Worm (Caenorhabditis elegans): ENCODE results near the gene Y53F4B.36.

Gene Y53F4B.36

ce11 chrII:15174915-15175548 lies 711 bp upstream of the Y53F4B.36 start, which contains the start of gene gst-31:
Gene gst-31 (minus strand): TSS chrII:15174965.
- TF ChIP-seq unc-62 (GFP tag; optimal IDR thresholded peaks at IDR 0.05): no peak

ce11 chrII:15178494-15178893 lies 2.8 kb downstream of the Y53F4B.36 start, which contains the start of gene gst-32:
Gene gst-32 (minus strand): TSS chrII:15178594.
- no peak for TF ChIP-seq unc-62 (GFP tag; optimal IDR thresholded peaks at IDR 0.05)

ce11 chrII:15183139-15183538 lies 7.4 kb downstream of the Y53F4B.36 start, which contains the start of gene gst-34:
Gene gst-34 (minus strand): TSS chrII:15183239.
- no peak for TF ChIP-seq unc-62 (GFP tag; optimal IDR thresholded peaks at IDR 0.05)

- no peak for TF ChIP-seq unc-62 (GFP tag; optimal IDR thresholded peaks at IDR 0.05)
Observed at ce11 chrII:15185289-15185688, 9.5 kb downstream of the Y53F4B.36 start, which contains the start of gene gst-35. Gene gst-35 (minus strand): TSS chrII:15185389.

ce11 chrII:15189956-15190355 lies 14.2 kb downstream of the Y53F4B.36 start:
- TF ChIP-seq unc-62 (GFP tag; optimal IDR thresholded peaks at IDR 0.05): no peak

- no peak for TF ChIP-seq unc-62 (GFP tag; optimal IDR thresholded peaks at IDR 0.05)
Observed at ce11 chrII:15190971-15191370, 15.2 kb downstream of the Y53F4B.36 start.

- TF ChIP-seq unc-62 (GFP tag; optimal IDR thresholded peaks at IDR 0.05): no peak
Observed at ce11 chrII:15193961-15194360, 18.2 kb downstream of the Y53F4B.36 start.

- no peak for TF ChIP-seq unc-62 (GFP tag; optimal IDR thresholded peaks at IDR 0.05)
Observed at ce11 chrII:15195346-15195745, 19.6 kb downstream of the Y53F4B.36 start.

ce11 chrII:15196433-15196832 lies 20.7 kb downstream of the Y53F4B.36 start, which contains the start of gene spsb-1:
Gene spsb-1 (plus strand): TSS chrII:15196733.
- no peak for TF ChIP-seq unc-62 (GFP tag; optimal IDR thresholded peaks at IDR 0.05)

- no peak for TF ChIP-seq unc-62 (GFP tag; optimal IDR thresholded peaks at IDR 0.05)
Observed at ce11 chrII:15197500-15197899, 21.8 kb downstream of the Y53F4B.36 start.

ce11 chrII:15203398-15204068 lies 27.8 kb downstream of the Y53F4B.36 start:
- no peak for TF ChIP-seq unc-62 (GFP tag; optimal IDR thresholded peaks at IDR 0.05)

- TF ChIP-seq unc-62 (GFP tag; optimal IDR thresholded peaks at IDR 0.05): no peak
Observed at ce11 chrII:15204069-15204850, 28.5 kb downstream of the Y53F4B.36 start.

- TF ChIP-seq unc-62 (GFP tag; optimal IDR thresholded peaks at IDR 0.05): no peak
Observed at ce11 chrII:15205346-15205745, 29.6 kb downstream of the Y53F4B.36 start.

- no peak for TF ChIP-seq unc-62 (GFP tag; optimal IDR thresholded peaks at IDR 0.05)
Observed at ce11 chrII:15206234-15206633, 30.5 kb downstream of the Y53F4B.36 start.

ce11 chrII:15207562-15207961 lies 31.8 kb downstream of the Y53F4B.36 start:
- no peak for TF ChIP-seq unc-62 (GFP tag; optimal IDR thresholded peaks at IDR 0.05)

- TF ChIP-seq unc-62 (GFP tag; optimal IDR thresholded peaks at IDR 0.05): no peak
Observed at ce11 chrII:15208151-15208550, 32.4 kb downstream of the Y53F4B.36 start.
